Worm (Caenorhabditis elegans): ENCODE measurements around the gene C08E8.10.

ce11 chrV:18378819-18379218 lies 39.1 kb upstream of the C08E8.10 start, which contains the start of gene Y51A2B.8:
- TF ChIP-seq nhr-28 (tag; optimal IDR thresholded peaks at IDR 0.05) (no peak), mdl-1 (tag; optimal IDR thresholded peaks at IDR 0.05) (no peak), hif-1 (tag; optimal IDR thresholded peaks at IDR 0.05) (no peak), daf-8 (GFP tag; IDR thresholded peaks at IDR 0.05) (no peak), nhr-76 (tag; optimal IDR thresholded peaks at IDR 0.05) (no peak), nhr-25 (tag; optimal IDR thresholded peaks at IDR 0.05; ENCODE audit: borderline replicate concordance, insufficient read depth) (no peak), ces-1 (GFP tag; optimal IDR thresholded peaks at IDR 0.05) (no peak), nhr-237 (tag; optimal IDR thresholded peaks at IDR 0.05) (no peak), rbr-2 (tag; optimal IDR thresholded peaks at IDR 0.05) (no peak)
